Worm (Caenorhabditis elegans) whole organism, L4/young adult: ENCODE data around the gene C50E3.12.

Experiments used
- dao-5 ChIP-seq: sonication (generic microtip); optimal IDR thresholded peaks from 2 replicates; lab custom pipeline; 2016; ENCODE audit warnings: missing genotype, missing genetic modification characterization, moderate library complexity, missing compliant biosample characterization
- him-1 ChIP-seq: sonication (generic microtip); optimal IDR thresholded peaks from 2 replicates; lab custom pipeline; 2016; ENCODE audit warnings: missing genotype, missing genetic modification reagents, missing genetic modification characterization, missing compliant biosample characterization

DNA sequence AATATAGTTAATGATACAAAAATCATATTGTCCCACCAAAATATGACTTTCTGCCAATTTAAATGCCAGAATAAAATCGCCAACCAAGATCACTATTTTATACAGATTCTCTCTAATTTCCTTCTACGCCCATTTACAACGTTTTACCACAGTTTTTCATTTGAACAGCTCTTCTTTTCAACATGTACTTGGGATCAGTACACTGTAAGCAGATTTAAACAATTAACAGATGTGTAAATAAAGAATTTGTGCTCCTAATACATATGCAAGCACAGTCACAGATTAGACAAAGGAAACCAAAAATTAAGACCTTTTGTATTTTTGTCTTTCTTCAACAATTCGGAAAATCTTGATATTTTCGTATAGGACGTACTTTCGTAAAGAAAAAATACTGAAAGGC, 21.6 kb upstream of the C50E3.12 start, which contains the start of gene F07C4.11:
- no peak for TF ChIP-seq him-1 (tag; lab: Kevin White, UChicago)
- TF ChIP-seq dao-5 (tag; lab: Kevin White, UChicago): no peak
